Worm (Caenorhabditis elegans) whole organism, L3 larva: ENCODE measurements around the gene F54E2.5.

ENCODE experiments used
- R02D3.7 ChIP-seq: fragments of 150-350 bp; optimal IDR thresholded peaks from 2 replicates; lab custom pipeline; 2014; ENCODE audit warnings: missing biosample characterization, missing genetic modification characterization
- ZK546.5 ChIP-seq: sonication (generic microtip); optimal IDR thresholded peaks from 2 replicates; lab custom pipeline; 2017; ENCODE audit warnings: missing biosample characterization, missing genetic modification characterization
- aly-2 ChIP-seq: fragments of 150-350 bp; optimal IDR thresholded peaks from 2 replicates; lab custom pipeline; 2014; ENCODE audit warnings: missing biosample characterization, missing genetic modification characterization
- ceh-28 ChIP-seq: fragments of 150-350 bp; optimal IDR thresholded peaks from 2 replicates; lab custom pipeline; 2014; ENCODE audit warnings: missing biosample characterization, missing genetic modification reagents, missing genetic modification characterization
- ceh-82 ChIP-seq: fragments of 150-350 bp; optimal IDR thresholded peaks from 2 replicates; lab custom pipeline; 2014; ENCODE audit warnings: missing biosample characterization, missing genetic modification characterization
- daf-12 ChIP-seq: fragments of 150-350 bp; optimal IDR thresholded peaks from 2 replicates; lab custom pipeline; 2014; ENCODE audit warnings: missing biosample characterization, missing genetic modification reagents, missing genetic modification characterization
- egl-27 ChIP-seq: sonication (generic microtip); optimal IDR thresholded peaks from 4 replicates; lab custom pipeline; 2017; ENCODE audit warnings: missing biosample characterization, missing genetic modification reagents, missing genetic modification characterization
- egl-5 ChIP-seq: fragments of 150-350 bp; optimal IDR thresholded peaks from 2 replicates; lab custom pipeline; 2017; ENCODE audit warnings: missing biosample characterization, missing genetic modification reagents, missing genetic modification characterization, inconsistent platforms
- elt-2 ChIP-seq: sonication (generic microtip); optimal IDR thresholded peaks from 2 replicates; lab custom pipeline; 2016; ENCODE audit warnings: missing genetic modification reagents, mild to moderate bottlenecking, missing genetic modification characterization, missing compliant biosample characterization
- elt-3 ChIP-seq, 3 experiments: fragments of 150-350 bp in 1 of 3; sonication (generic microtip) in 2 of 3; optimal IDR thresholded peaks; 2 replicates in 2 of 3; 4 replicates in 1 of 3; lab custom pipeline; 2014 to 2017; ENCODE audit warnings: missing biosample characterization in 3 of 3, missing genetic modification characterization in 3 of 3
- fkh-10 ChIP-seq: sonication (generic microtip); optimal IDR thresholded peaks from 2 replicates; lab custom pipeline; 2017; ENCODE audit warnings: missing biosample characterization, missing genetic modification reagents, missing genetic modification characterization
- fos-1 ChIP-seq: fragments of 150-350 bp; optimal IDR thresholded peaks from 2 replicates; lab custom pipeline; 2014; ENCODE audit warnings: missing biosample characterization, missing genetic modification characterization
- lin-15B ChIP-seq: fragments of 150-350 bp; optimal IDR thresholded peaks from 2 replicates; lab custom pipeline; 2014; ENCODE audit warnings: missing biosample characterization, missing genetic modification characterization
- lin-39 ChIP-seq: fragments of 150-350 bp; optimal IDR thresholded peaks from 2 replicates; lab custom pipeline; 2018; ENCODE audit warnings: missing biosample characterization, missing genetic modification reagents, missing genetic modification characterization
- lsy-12 ChIP-seq: sonication (generic microtip); optimal IDR thresholded peaks from 2 replicates; lab custom pipeline; 2016; ENCODE audit warnings: mild to moderate bottlenecking, missing genetic modification characterization, missing compliant biosample characterization
- mdl-1 ChIP-seq: fragments of 150-350 bp; optimal IDR thresholded peaks from 2 replicates; lab custom pipeline; 2014; ENCODE audit warnings: missing biosample characterization, missing genetic modification characterization
- mml-1 ChIP-seq: fragments of 150-350 bp; sonication (generic microtip); optimal IDR thresholded peaks from 3 replicates; lab custom pipeline; 2014; ENCODE audit warnings: missing biosample characterization, missing genetic modification characterization
- nhr-11 ChIP-seq: fragments of 150-350 bp; optimal IDR thresholded peaks from 2 replicates; lab custom pipeline; 2014; ENCODE audit warnings: missing biosample characterization, missing genetic modification characterization
- nhr-12 ChIP-seq: fragments of 150-350 bp; optimal IDR thresholded peaks from 2 replicates; lab custom pipeline; 2014; ENCODE audit warnings: missing biosample characterization, missing genetic modification characterization
- nhr-237 ChIP-seq: fragments of 150-350 bp; optimal IDR thresholded peaks from 2 replicates; lab custom pipeline; 2014; ENCODE audit warnings: missing biosample characterization, missing genetic modification characterization
- nhr-28 ChIP-seq: fragments of 150-350 bp; optimal IDR thresholded peaks from 2 replicates; lab custom pipeline; 2014; ENCODE audit warnings: missing biosample characterization, missing genetic modification characterization
- nhr-43 ChIP-seq: sonication (generic microtip); optimal IDR thresholded peaks from 2 replicates; lab custom pipeline; 2016; ENCODE audit warnings: mild to moderate bottlenecking, missing genetic modification characterization, missing compliant biosample characterization; ENCODE audit not compliant: poor library complexity, severe bottlenecking
- nhr-67 ChIP-seq: fragments of 150-350 bp; optimal IDR thresholded peaks from 2 replicates; lab custom pipeline; 2014; ENCODE audit warnings: missing biosample characterization, missing genetic modification characterization
- nhr-77 ChIP-seq: fragments of 150-350 bp; optimal IDR thresholded peaks from 2 replicates; lab custom pipeline; 2014; ENCODE audit warnings: missing biosample characterization, missing genetic modification characterization
- pqm-1 ChIP-seq: fragments of 150-350 bp; optimal IDR thresholded peaks from 2 replicates; lab custom pipeline; 2017; ENCODE audit warnings: missing biosample characterization, missing genetic modification characterization, inconsistent platforms
- sea-2 ChIP-seq: fragments of 150-350 bp; sonication (generic microtip); optimal IDR thresholded peaks from 4 replicates; lab custom pipeline; 2014; ENCODE audit warnings: missing biosample characterization, missing genetic modification reagents, missing genetic modification characterization
- snpc-4 ChIP-seq: fragments of 150-350 bp; optimal IDR thresholded peaks from 2 replicates; lab custom pipeline; 2014; ENCODE audit warnings: missing biosample characterization, missing genetic modification characterization
- tbx-2 ChIP-seq: sonication (generic microtip); optimal IDR thresholded peaks from 2 replicates; lab custom pipeline; 2016; ENCODE audit warnings: mild to moderate bottlenecking, missing genetic modification characterization, missing compliant biosample characterization
- unc-39 ChIP-seq: sonication (generic microtip); optimal IDR thresholded peaks from 4 replicates; lab custom pipeline; 2017; ENCODE audit warnings: missing biosample characterization, missing genetic modification characterization
- zag-1 ChIP-seq: fragments of 150-350 bp; optimal IDR thresholded peaks from 2 replicates; lab custom pipeline; 2014; ENCODE audit warnings: missing biosample characterization, missing genetic modification characterization
- ztf-11 ChIP-seq: fragments of 150-350 bp; optimal IDR thresholded peaks from 2 replicates; lab custom pipeline; 2014; ENCODE audit warnings: missing biosample characterization, missing genetic modification characterization

The F54E2.5 gene

DNA sequence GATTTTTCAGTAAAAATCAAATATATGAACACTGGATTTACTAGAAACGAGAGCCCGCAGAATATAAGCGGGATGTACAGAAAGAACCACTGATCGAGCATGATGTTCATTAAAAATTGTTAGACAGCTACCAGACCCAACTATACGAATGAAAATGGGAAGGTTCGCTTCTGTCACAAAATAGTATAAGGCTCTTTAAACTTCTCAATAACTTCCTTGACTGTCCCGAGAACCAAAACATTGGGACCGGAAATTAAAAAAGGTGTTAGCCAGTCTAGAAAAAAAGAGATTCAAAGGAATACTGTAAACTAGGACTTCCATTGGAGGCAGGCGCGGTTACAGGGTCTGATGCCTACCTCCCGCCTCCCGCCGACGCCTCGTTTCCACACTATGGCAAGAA lies 42.0 kb upstream of the F54E2.5 start, which contains the start of gene srj-55:
Gene srj-55 (minus strand): TSS at position 101 of the 400 bp plus-strand sequence.
- TF ChIP-seq lin-15B (tag; lab: Kevin White, UChicago) (no peak), mml-1 (tag; lab: Kevin White, UChicago) (no peak), mdl-1 (no peak), elt-3 (tag; optimal IDR thresholded peaks at IDR 0.05; lab: Kevin White, UChicago) (no peak), sea-2 (GFP tag; lab: Kevin White, UChicago) (no peak), daf-12 (tag; lab: Kevin White, UChicago) (no peak), lsy-12 (tag; lab: Kevin White, UChicago) (no peak), fkh-10 (GFP tag; lab: Kevin White, UChicago) (no peak), R02D3.7 (tag; lab: Kevin White, UChicago) (no peak), zag-1 (tag; lab: Kevin White, UChicago) (no peak), ztf-11 (no peak), unc-39 (tag; lab: Kevin White, UChicago) (no peak)

DNA sequence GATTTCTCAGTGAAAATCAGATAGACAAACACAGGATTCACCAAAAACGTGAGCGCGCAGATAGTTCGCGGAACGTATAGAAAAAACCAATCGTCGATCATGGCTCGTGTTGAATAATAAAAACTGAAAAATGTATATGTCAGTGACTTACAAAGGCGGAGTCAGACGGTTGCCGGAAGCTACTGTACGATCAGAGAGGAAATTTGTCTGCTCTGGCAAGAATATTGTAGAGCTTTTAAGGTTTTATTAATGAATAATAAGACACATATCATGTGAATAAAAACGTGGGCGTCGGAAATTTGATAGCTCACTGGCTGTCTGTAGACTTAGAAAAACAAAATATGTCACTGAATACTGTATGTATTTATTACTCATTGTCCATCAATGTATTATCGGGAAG lies 39.6 kb upstream of the F54E2.5 start, which contains the start of gene srj-57:
Gene srj-57 (minus strand): TSS at position 101 of the 400 bp plus-strand sequence.
- TF ChIP-seq nhr-28 (tag; lab: Kevin White, UChicago) = no peak
- no peak for TF ChIP-seq nhr-77 (tag; lab: Kevin White, UChicago)
- TF ChIP-seq ceh-82 (tag; lab: Kevin White, UChicago) = no peak
- no peak for TF ChIP-seq nhr-237 (tag; lab: Kevin White, UChicago)
- TF ChIP-seq nhr-12 (tag; lab: Kevin White, UChicago) = no peak
- no peak for TF ChIP-seq elt-3 (tag; optimal IDR thresholded peaks at IDR 0.05; lab: Kevin White, UChicago)
- TF ChIP-seq nhr-43 = no peak
- no peak for TF ChIP-seq nhr-11 (tag; lab: Kevin White, UChicago)
- TF ChIP-seq lin-39 = no peak
- no peak for TF ChIP-seq ZK546.5 (tag; lab: Kevin White, UChicago)
- TF ChIP-seq aly-2 = no peak
- no peak for TF ChIP-seq mdl-1
- no peak for TF ChIP-seq pqm-1 (tag; lab: Kevin White, UChicago)
- TF ChIP-seq lsy-12 (tag; lab: Kevin White, UChicago) = no peak
- no peak for TF ChIP-seq daf-12 (tag; lab: Kevin White, UChicago)
- TF ChIP-seq R02D3.7 (tag; lab: Kevin White, UChicago) = no peak
- no peak for TF ChIP-seq snpc-4 (tag; lab: Kevin White, UChicago)
- TF ChIP-seq tbx-2 (tag; lab: Kevin White, UChicago) = no peak

DNA sequence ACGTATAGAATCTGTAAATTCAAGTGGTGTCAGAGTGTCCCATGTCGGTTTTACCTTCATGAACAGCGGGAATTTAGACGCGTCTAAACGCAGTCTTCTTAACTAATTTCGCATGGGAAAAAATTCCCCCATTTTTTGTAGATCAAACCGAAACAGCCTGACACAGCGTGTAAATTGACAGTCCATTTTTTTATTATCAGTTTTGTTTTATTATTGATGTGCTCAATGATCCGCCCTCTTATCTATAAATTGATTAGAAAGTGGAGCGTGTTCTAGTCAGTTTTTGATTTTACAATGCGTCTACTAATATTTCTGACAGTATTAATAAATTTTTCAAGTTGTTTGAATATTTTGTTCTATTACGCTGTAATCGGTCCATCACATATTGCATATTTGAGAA lies 33.2 kb upstream of the F54E2.5 start, which contains the start of gene ugt-53:
Gene ugt-53 (plus strand): TSS at position 273 of the 400 bp plus-strand sequence.
- TF ChIP-seq zag-1 (tag; lab: Kevin White, UChicago) (no peak), aly-2 (no peak), elt-2 (tag; lab: Kevin White, UChicago) (peak; percentile 82), ceh-28 (tag; lab: Kevin White, UChicago) (no peak), pqm-1 (tag; lab: Kevin White, UChicago) (peak; percentile 72), ceh-82 (tag; lab: Kevin White, UChicago) (no peak), nhr-67 (tag; lab: Kevin White, UChicago) (no peak), sea-2 (GFP tag; lab: Kevin White, UChicago) (no peak), egl-5 (tag; lab: Kevin White, UChicago) (no peak)

DNA sequence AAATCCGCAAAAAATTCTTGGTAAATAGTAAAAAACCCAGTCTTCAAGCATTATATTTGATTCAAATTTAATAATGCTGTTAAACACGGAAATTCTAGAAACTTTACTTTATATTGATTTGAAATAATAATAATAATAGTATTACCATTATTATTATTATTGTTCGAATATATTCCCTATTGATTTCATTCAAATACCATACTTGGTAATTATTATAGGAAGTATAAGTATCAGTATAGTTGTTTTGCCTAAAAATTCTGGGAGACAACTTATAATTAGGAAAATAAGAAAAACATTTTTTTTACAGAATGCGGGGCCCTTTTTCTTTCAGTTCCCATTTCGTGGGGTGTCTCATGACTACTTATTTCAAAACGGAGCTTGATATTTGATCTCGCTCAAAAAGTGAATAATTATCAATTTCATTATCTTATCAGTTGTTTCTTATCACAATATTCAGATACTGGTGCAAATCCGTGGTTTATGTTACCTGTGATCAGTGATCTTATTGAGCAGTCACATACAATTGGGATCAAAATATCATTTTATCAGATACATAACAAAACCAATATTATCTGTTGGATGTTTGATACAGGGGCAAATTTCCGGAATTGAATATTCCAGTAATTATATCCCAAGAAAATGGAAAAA lies 32.6 kb upstream of the F54E2.5 start, which contains the start of gene srj-49:
Gene srj-49 (minus strand): TSS at position 51 of the 648 bp plus-strand sequence.
- TF ChIP-seq egl-27 (tag; lab: Kevin White, UChicago) = no peak
- TF ChIP-seq fos-1 (tag; lab: Kevin White, UChicago) = no peak
- TF ChIP-seq elt-2 (tag; lab: Kevin White, UChicago) = peak; percentile 90
- peak; percentile 84 for TF ChIP-seq pqm-1 (tag; lab: Kevin White, UChicago)
- no peak for TF ChIP-seq nhr-237 (tag; lab: Kevin White, UChicago)

DNA sequence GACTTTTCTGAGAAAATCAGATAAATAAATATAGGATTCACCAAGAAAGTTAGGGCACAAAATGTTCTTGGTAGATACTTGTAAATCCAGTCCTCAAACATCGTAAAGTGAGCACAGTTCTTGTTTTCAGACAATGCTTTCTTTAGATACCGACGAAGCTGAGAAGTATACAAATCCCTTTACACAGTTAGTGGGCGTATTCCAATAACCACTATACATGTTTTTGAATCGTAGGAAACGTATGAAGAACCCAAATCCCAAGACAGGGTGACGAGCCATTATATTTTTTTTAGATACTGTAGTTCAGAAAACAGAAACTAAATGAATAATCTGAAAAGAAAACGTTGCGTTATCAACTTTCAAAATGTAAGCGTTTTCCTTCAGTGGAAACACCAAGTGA lies 29.9 kb upstream of the F54E2.5 start, which contains the start of gene srj-44:
Gene srj-44 (minus strand): TSS at position 101 of the 400 bp plus-strand sequence.
- no peak for TF ChIP-seq ceh-28 (tag; lab: Kevin White, UChicago)
